Fruit fly (Drosophila melanogaster) whole organism, embryonic: ENCODE data around the gene Kua.

Experiments used
- Ada2b ChIP-seq: fragments of 200-800 bp; sonication (Bioruptor generic); IDR thresholded peaks from 2 replicates; pipeline ENCODE4 v1.3.6; 2022; ENCODE audit warnings: missing biosample characterization, missing genetic modification characterization
- Adf1 ChIP-seq: fragments of 200-800 bp; sonication (Bioruptor generic); IDR thresholded peaks from 2 replicates; pipeline ENCODE4 v1.3.6; 2022; ENCODE audit warnings: missing biosample characterization, missing genetic modification characterization
- BtbVII ChIP-seq: fragments of 200-800 bp; sonication (Bioruptor generic); optimal IDR thresholded peaks from 3 replicates; lab custom pipeline; 2017; ENCODE audit warnings: missing biosample characterization, mild to moderate bottlenecking, missing genetic modification characterization
- CG14014 ChIP-seq: fragments of 200-800 bp; sonication (Bioruptor generic); IDR thresholded peaks from 2 replicates; pipeline ENCODE4 v1.3.6; 2022; ENCODE audit warnings: missing biosample characterization, missing genetic modification characterization
- CG15269 ChIP-seq: fragments of 200-800 bp; sonication (Bioruptor generic); optimal IDR thresholded peaks from 2 replicates; lab custom pipeline; 2018; ENCODE audit warnings: missing biosample characterization, mild to moderate bottlenecking, missing genetic modification characterization, moderate library complexity
- CG16813 ChIP-seq: fragments of 200-800 bp; sonication (Bioruptor generic); IDR thresholded peaks from 3 replicates; pipeline ENCODE4 v1.3.6; 2022; ENCODE audit warnings: missing biosample characterization, missing genetic modification characterization; ENCODE audit not compliant: partially characterized antibody
- CG30403 ChIP-seq: fragments of 200-800 bp; sonication (Bioruptor generic); optimal IDR thresholded peaks from 3 replicates; lab custom pipeline; 2016; ENCODE audit warnings: missing biosample characterization, missing genetic modification characterization
- CG3726 ChIP-seq: fragments of 200-800 bp; sonication (Bioruptor generic); IDR thresholded peaks from 3 replicates; pipeline ENCODE4, ENCODE4 v1.3.6; 2022; ENCODE audit warnings: missing biosample characterization, missing genetic modification characterization
- CG3995 ChIP-seq: fragments of 200-800 bp; sonication (Bioruptor generic); optimal IDR thresholded peaks from 3 replicates; lab custom pipeline; 2016; ENCODE audit warnings: missing biosample characterization, missing genetic modification characterization
- CG6254 ChIP-seq: fragments of 200-800 bp; sonication (Bioruptor generic); optimal IDR thresholded peaks from 3 replicates; lab custom pipeline; 2017; ENCODE audit warnings: mild to moderate bottlenecking, missing biosample characterization, missing genetic modification reagents, missing genetic modification characterization
- CG9817 ChIP-seq: fragments of 200-800 bp; sonication (Bioruptor generic); optimal IDR thresholded peaks from 2 replicates; lab custom pipeline; 2018; ENCODE audit warnings: missing biosample characterization, mild to moderate bottlenecking, missing genetic modification characterization, moderate library complexity
- Dbx ChIP-seq: fragments of 200-800 bp; sonication (Bioruptor generic); IDR thresholded peaks from 3 replicates; pipeline ENCODE4 v1.3.6; 2022; ENCODE audit warnings: missing biosample characterization, missing genetic modification characterization
- Deaf1 ChIP-seq: fragments of 200-800 bp; optimal IDR thresholded peaks from 3 replicates; lab custom pipeline; 2019; ENCODE audit warnings: missing biosample characterization, mild to moderate bottlenecking, missing genetic modification characterization, moderate library complexity
- Drgx ChIP-seq: fragments of 200-800 bp; sonication (Bioruptor generic); IDR thresholded peaks from 2 replicates; pipeline ENCODE4 v1.3.6; 2022; ENCODE audit warnings: missing biosample characterization, missing genetic modification characterization
- Ets65A ChIP-seq: fragments of 200-800 bp; sonication (Bioruptor generic); peaks from one replicate; lab custom pipeline; 2016; ENCODE audit warnings: missing biosample characterization, missing genetic modification characterization
- HHEX ChIP-seq: fragments of 200-800 bp; sonication (Bioruptor generic); optimal IDR thresholded peaks from 3 replicates; lab custom pipeline; 2017; ENCODE audit warnings: missing biosample characterization, mild to moderate bottlenecking, missing genetic modification characterization, missing genetic modification reagents
- Hr78 ChIP-seq, 2 experiments: fragments of 200-800 bp in 1 of 2; fragments of >200 bp in 1 of 2; sonication (Bioruptor generic) in 1 of 2; optimal IDR thresholded peaks; 2 replicates each; lab custom pipeline; 2017 to 2019; ENCODE audit warnings: missing biosample characterization in 2 of 2, missing genetic modification characterization in 2 of 2, mild to moderate bottlenecking in 1 of 2, moderate library complexity in 1 of 2
- Med ChIP-seq: fragments of 200-800 bp; sonication (Bioruptor generic); peaks from one replicate; lab custom pipeline; 2016; ENCODE audit warnings: missing biosample characterization, missing genetic modification characterization, mild to moderate bottlenecking, inconsistent platforms, moderate library complexity
- Meics ChIP-seq: fragments of 200-800 bp; sonication (Bioruptor generic); optimal IDR thresholded peaks from 2 replicates; lab custom pipeline; 2017; ENCODE audit warnings: missing biosample characterization, mild to moderate bottlenecking, missing genetic modification characterization
- Optix ChIP-seq: fragments of 200-800 bp; sonication (Bioruptor generic); IDR thresholded peaks from 3 replicates; pipeline ENCODE4 v1.3.6; 2022; ENCODE audit warnings: missing biosample characterization, missing genetic modification characterization
- Pdp1 ChIP-seq, 2 experiments: fragments of 200-800 bp; sonication (Bioruptor generic); optimal IDR thresholded peaks; 3 replicates each; lab custom pipeline; 2016; ENCODE audit warnings: missing biosample characterization in 2 of 2, missing genetic modification characterization in 2 of 2, mild to moderate bottlenecking in 1 of 2, moderate library complexity in 1 of 2
- Rfx ChIP-seq: fragments of 200-800 bp; sonication (Bioruptor generic); IDR thresholded peaks from 2 replicates; pipeline ENCODE4 v1.3.6; 2022; ENCODE audit warnings: missing biosample characterization, missing genetic modification characterization
- Ssrp ChIP-seq: fragments of 200-800 bp; sonication (Bioruptor generic); optimal IDR thresholded peaks from 2 replicates; lab custom pipeline; 2018; ENCODE audit warnings: missing biosample characterization, mild to moderate bottlenecking, missing genetic modification characterization, moderate library complexity
- Xrp1 ChIP-seq: fragments of 200-800 bp; sonication (Bioruptor generic); IDR thresholded peaks from 2 replicates; pipeline ENCODE4 v1.3.6; 2022; ENCODE audit warnings: missing biosample characterization, missing genetic modification characterization
- abd-A ChIP-seq: fragments of 200-800 bp; sonication (Bioruptor generic); optimal IDR thresholded peaks from 3 replicates; lab custom pipeline; 2019; ENCODE audit warnings: missing biosample characterization, mild to moderate bottlenecking, missing genetic modification characterization, moderate library complexity
- ara ChIP-seq: fragments of 200-800 bp; sonication (Bioruptor generic); IDR thresholded peaks from 2 replicates; pipeline ENCODE4 v1.3.6; 2022; ENCODE audit warnings: missing biosample characterization, missing genetic modification characterization
- cato ChIP-seq: fragments of 200-800 bp; sonication (Bioruptor generic); optimal IDR thresholded peaks from 2 replicates; lab custom pipeline; 2016; ENCODE audit warnings: missing biosample characterization, missing genetic modification characterization, borderline replicate concordance
- chinmo ChIP-seq: fragments of 200-800 bp; sonication (Bioruptor generic); IDR thresholded peaks from 4 replicates; pipeline ENCODE4 v1.3.6; 2022; ENCODE audit warnings: missing biosample characterization, missing genetic modification characterization; ENCODE audit not compliant: partially characterized antibody
- crp ChIP-seq, 2 experiments: fragments of 200-800 bp; sonication (Bioruptor generic); optimal IDR thresholded peaks; 2 replicates in 1 of 2; 3 replicates in 1 of 2; lab custom pipeline; 2017; ENCODE audit warnings: missing biosample characterization in 2 of 2, missing genetic modification characterization in 2 of 2, mild to moderate bottlenecking in 1 of 2, moderate library complexity in 1 of 2
- dan ChIP-seq: fragments of 200-800 bp; sonication (Bioruptor generic); IDR thresholded peaks from 2 replicates; pipeline ENCODE4 v1.3.6; 2022; ENCODE audit warnings: missing biosample characterization, missing genetic modification characterization
- gcm ChIP-seq: fragments of 200-800 bp; sonication (Bioruptor generic); optimal IDR thresholded peaks from 2 replicates; lab custom pipeline; 2019; ENCODE audit warnings: missing biosample characterization, mild to moderate bottlenecking, missing genetic modification characterization, moderate library complexity
- hth ChIP-seq: fragments of >200 bp; optimal IDR thresholded peaks from 2 replicates; lab custom pipeline; 2017; ENCODE audit warnings: inconsistent platforms
- kni ChIP-seq: fragments of 200-800 bp; sonication (Bioruptor generic); optimal IDR thresholded peaks from 3 replicates; lab custom pipeline; 2017; ENCODE audit warnings: mild to moderate bottlenecking, missing biosample characterization, missing genetic modification reagents, missing genetic modification characterization
- lab ChIP-seq: fragments of 200-800 bp; sonication (Bioruptor generic); optimal IDR thresholded peaks from 3 replicates; lab custom pipeline; 2017; ENCODE audit warnings: missing biosample characterization, missing genetic modification characterization, mild to moderate bottlenecking, moderate library complexity, missing genetic modification reagents
- mirr ChIP-seq: fragments of 200-800 bp; sonication (Bioruptor generic); optimal IDR thresholded peaks from 3 replicates; lab custom pipeline; 2018; ENCODE audit warnings: missing biosample characterization, mild to moderate bottlenecking, missing genetic modification characterization
- pan ChIP-seq, 4 experiments: fragments of >200 bp in 3 of 4; fragments of 200-800 bp in 1 of 4; sonication (Bioruptor generic) in 1 of 4; optimal IDR thresholded peaks in 3 of 4; IDR thresholded peaks in 1 of 4; 2 replicates each; pipeline versions ENCODE4 v1.3.6 to Lab custom; 2017 to 2022; ENCODE audit warnings: missing biosample characterization in 2 of 4, missing genetic modification characterization in 2 of 4, mixed read lengths in 1 of 4
- prd ChIP-seq, 3 experiments: fragments of >200 bp in 2 of 3; fragments of 200-800 bp in 1 of 3; sonication (Bioruptor generic) in 1 of 3; optimal IDR thresholded peaks in 2 of 3; IDR thresholded peaks in 1 of 3; 2 replicates in 2 of 3; 3 replicates in 1 of 3; pipeline versions ENCODE4 v1.3.6 to Lab custom; 2017 to 2022; ENCODE audit warnings: missing biosample characterization in 1 of 3, missing genetic modification characterization in 1 of 3
- ranshi ChIP-seq: fragments of 200-800 bp; sonication (Bioruptor generic); IDR thresholded peaks from 2 replicates; pipeline ENCODE4 v1.3.6; 2022; ENCODE audit warnings: missing biosample characterization, missing genetic modification characterization
- sc ChIP-seq, 3 experiments: fragments of >200 bp in 2 of 3; fragments of 200-800 bp in 1 of 3; sonication (Bioruptor generic) in 1 of 3; optimal IDR thresholded peaks; 2 replicates in 2 of 3; 3 replicates in 1 of 3; lab custom pipeline; 2017; ENCODE audit warnings: mild to moderate bottlenecking in 1 of 3, missing biosample characterization in 1 of 3, missing genetic modification characterization in 1 of 3, missing genetic modification reagents in 1 of 3
- sd ChIP-seq: fragments of 200-800 bp; sonication (Bioruptor generic); optimal IDR thresholded peaks from 3 replicates; lab custom pipeline; 2018; ENCODE audit warnings: missing biosample characterization, mild to moderate bottlenecking, missing genetic modification characterization, moderate library complexity
- seq ChIP-seq: fragments of 200-800 bp; sonication (Bioruptor generic); IDR thresholded peaks from 2 replicates; pipeline ENCODE4 v1.3.6; 2022; ENCODE audit warnings: missing biosample characterization, missing genetic modification characterization
- so ChIP-seq: fragments of 200-800 bp; sonication (Bioruptor generic); IDR thresholded peaks from 3 replicates; pipeline ENCODE4 v1.3.6; 2022; ENCODE audit warnings: missing biosample characterization, missing genetic modification characterization

The Kua gene

DNA sequence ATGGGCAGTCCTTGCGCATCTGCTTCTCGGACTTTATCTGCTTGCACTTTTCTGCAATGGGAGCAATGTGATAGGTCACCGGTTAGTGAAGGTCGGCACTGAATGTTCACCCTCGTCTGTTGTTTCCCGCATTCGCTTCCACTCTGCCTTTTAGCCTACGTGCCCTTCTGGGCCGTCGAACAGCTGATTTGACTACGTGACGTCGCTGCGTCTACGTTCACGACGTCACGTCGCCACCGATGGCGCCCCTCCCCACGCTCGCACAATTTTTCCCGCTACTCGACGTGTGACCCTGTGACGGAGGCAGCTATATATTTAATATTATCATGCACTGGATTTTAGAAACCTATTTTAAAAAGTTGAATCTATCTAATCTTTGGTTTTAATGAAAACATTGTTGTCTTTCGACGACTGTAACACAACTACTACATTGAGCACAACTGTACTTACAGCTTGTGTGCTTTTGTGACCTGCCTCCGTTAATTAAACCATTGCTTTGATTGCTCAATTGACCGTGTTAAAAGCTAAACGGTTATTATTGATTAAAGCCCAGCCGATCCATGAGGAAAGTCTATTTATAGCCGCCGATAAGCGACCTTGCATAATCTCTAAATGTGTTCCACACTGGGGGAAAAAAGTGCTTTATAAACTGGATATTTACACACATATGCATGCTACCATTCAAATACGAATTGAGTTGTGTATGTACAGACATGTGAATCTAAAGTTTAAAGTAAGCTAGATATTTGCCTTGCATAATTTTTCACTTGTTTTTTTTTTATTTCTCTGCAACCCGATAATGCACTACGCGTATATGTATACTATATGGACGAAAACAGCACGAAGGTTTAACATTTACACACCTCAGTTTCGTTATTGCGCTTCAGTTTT is 14.2 kb upstream of the Kua start (continued):
- TF ChIP-seq CG15269 (tag; lab: Kevin White, UChicago) (peak; percentile 7), crp (GFP tag; optimal IDR thresholded peaks at IDR 0.05; lab: Kevin White, UChicago) (peak in 1 of 2 experiments; percentile 68), Hr78 (GFP tag; optimal IDR thresholded peaks at IDR 0.05; lab: Kevin White, UChicago) (peak in 1 of 2 experiments; percentile 90), CG3726 (GFP tag; lab: Robert Waterston, UW) (peak; percentile 22; the same call in 1 of the 3 replicates), gcm (GFP tag; lab: Kevin White, UChicago) (no peak), abd-A (tag; lab: Kevin White, UChicago) (peak; percentile 18), ranshi (GFP tag; lab: Robert Waterston, UW) (0 out of 2 replicates have a peak, but pooled peaks have one; percentile 8), CG9817 (tag; lab: Kevin White, UChicago) (peak; percentile 19), Deaf1 (peak; percentile 7), CG30403 (GFP tag; lab: Kevin White, UChicago) (peak; percentile 6), lab (GFP tag; lab: Kevin White, UChicago) (peak; percentile 3), Adf1 (GFP tag; lab: Robert Waterston, UW) (peak; percentile 27; the same call in 1 of the 2 replicates), ara (0 out of 2 replicates have a peak, but pooled peaks have one; percentile 38), Ets65A (peak; percentile 66), Xrp1 (peak; percentile 44; the same call in 1 of the 2 replicates), mirr (GFP tag; lab: Kevin White, UChicago) (peak; percentile 48), hth (lab: Kevin White, UChicago) (no peak), Med (peak; percentile 81), sc (optimal IDR thresholded peaks at IDR 0.05; lab: Kevin White, UChicago) (no peak), sc (GFP tag; optimal IDR thresholded peaks at IDR 0.05; lab: Kevin White, UChicago) (no peak), Pdp1 (GFP tag; optimal IDR thresholded peaks at IDR 0.05; lab: Kevin White, UChicago) (peak in 1 of 2 experiments; percentile 85), kni (GFP tag; lab: Kevin White, UChicago) (no peak), pan (optimal IDR thresholded peaks at IDR 0.05; lab: Kevin White, UChicago) (no peak), pan (GFP tag; optimal IDR thresholded peaks at IDR 0.05 in 1 of 2, IDR thresholded peaks at IDR 0.05 in 1 of 2) (peak in 1 of 2 experiments; percentile 23), Rfx (0 out of 2 replicates have a peak, but pooled peaks have one; percentile 33), prd (optimal IDR thresholded peaks at IDR 0.05; lab: Kevin White, UChicago) (no peak), prd (GFP tag; IDR thresholded peaks at IDR 0.05; lab: Robert Waterston, UW) (peak; percentile 18; the same call in 1 of the 3 replicates), Ssrp (peak; percentile 24), HHEX (GFP tag; lab: Kevin White, UChicago) (peak; percentile 33)
- TF ChIP-seq, all 482 proteins: peak for 95

DNA sequence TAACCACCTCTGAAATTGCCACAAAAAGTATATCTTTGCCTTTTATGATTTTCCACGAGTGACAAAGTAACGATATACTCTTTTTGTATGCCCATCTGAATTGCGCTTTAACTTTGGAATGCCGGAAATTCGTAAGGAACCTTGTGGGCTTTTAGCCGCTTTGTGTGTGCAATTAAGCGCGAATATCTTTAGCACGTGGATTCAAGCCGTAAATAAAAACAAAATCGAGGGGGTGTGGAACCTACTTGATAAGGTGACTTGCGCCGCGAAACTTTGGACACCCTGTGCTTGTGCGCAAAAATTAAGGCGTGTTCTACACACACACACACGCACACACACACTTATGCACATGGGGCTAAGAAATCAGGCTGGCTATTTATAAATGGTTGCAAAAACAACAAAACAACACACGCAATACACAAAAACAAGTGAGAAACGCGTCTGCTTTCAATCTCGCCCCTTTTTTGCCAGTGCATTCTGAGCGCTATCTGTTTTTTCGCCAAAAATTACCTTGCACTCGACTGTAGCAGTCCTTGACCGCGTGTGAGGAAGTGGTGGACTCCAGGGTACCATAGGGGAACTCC is 13.2 kb upstream of the Kua start:
- TF ChIP-seq CG14014 (GFP tag; lab: Robert Waterston, UW) (0 out of 2 replicates have a peak, but pooled peaks have one; percentile 7), sd (peak; percentile 18), Meics (GFP tag; lab: Kevin White, UChicago) (peak; percentile 66), Med (peak; percentile 50), seq (GFP tag; lab: Robert Waterston, UW) (no peak), CG16813 (GFP tag; lab: Robert Waterston, UW) (no peak), lab (GFP tag; lab: Kevin White, UChicago) (peak; percentile 12), chinmo (GFP tag; lab: Robert Waterston, UW) (0 out of 4 replicates have a peak, but pooled peaks have one; percentile 55), prd (optimal IDR thresholded peaks at IDR 0.05; lab: Kevin White, UChicago) (no peak), prd (GFP tag; IDR thresholded peaks at IDR 0.05; lab: Robert Waterston, UW) (0 out of 3 replicates have a peak, but pooled peaks have one; percentile 21), cato (GFP tag; lab: Kevin White, UChicago) (no peak), Dbx (GFP tag; lab: Robert Waterston, UW) (0 out of 3 replicates have a peak, but pooled peaks have one; percentile 12), so (GFP tag; lab: Robert Waterston, UW) (no peak), abd-A (tag; lab: Kevin White, UChicago) (no peak), CG6254 (GFP tag; lab: Kevin White, UChicago) (peak; percentile 59), CG3995 (GFP tag; lab: Kevin White, UChicago) (peak; percentile 49), Optix (GFP tag; lab: Robert Waterston, UW) (0 out of 3 replicates have a peak, but pooled peaks have one; percentile 14), Drgx (0 out of 2 replicates have a peak, but pooled peaks have one; percentile 26), dan (GFP tag; lab: Robert Waterston, UW) (no peak), BtbVII (GFP tag; lab: Kevin White, UChicago) (no peak), Ada2b (GFP tag; lab: Robert Waterston, UW) (peak; percentile 8; the same call in 1 of the 2 replicates), Ets65A (peak; percentile 84)
